Fruit fly (Drosophila melanogaster) whole organism, pupa: ENCODE results near the gene dmrt93B.

ENCODE experiments used
- CG10348 ChIP-seq: fragments of 200-800 bp; sonication (Bioruptor generic); IDR thresholded peaks from 2 replicates; pipeline ENCODE4 v1.3.6; 2022; ENCODE audit warnings: missing biosample characterization, missing genetic modification characterization
- CG12605 ChIP-seq: fragments of 200-800 bp; sonication (Bioruptor generic); IDR thresholded peaks from 2 replicates; pipeline ENCODE4 v1.3.6; 2022; ENCODE audit warnings: missing biosample characterization, missing genetic modification characterization
- CG13204 ChIP-seq: fragments of 200-800 bp; sonication (Bioruptor generic); optimal IDR thresholded peaks from 2 replicates; lab custom pipeline; 2018; ENCODE audit warnings: missing biosample characterization, mild to moderate bottlenecking, missing genetic modification characterization, moderate library complexity
- CG14655 ChIP-seq: fragments of 200-800 bp; sonication (Bioruptor generic); optimal IDR thresholded peaks from 3 replicates; lab custom pipeline; 2017; ENCODE audit warnings: mild to moderate bottlenecking, missing biosample characterization, missing genetic modification reagents, missing genetic modification characterization
- CG15710 ChIP-seq: fragments of 200-800 bp; sonication (Bioruptor generic); optimal IDR thresholded peaks from 2 replicates; lab custom pipeline; 2018; ENCODE audit warnings: missing biosample characterization, mild to moderate bottlenecking, missing genetic modification characterization, moderate library complexity
- CG17806 ChIP-seq: fragments of 200-800 bp; sonication (Bioruptor generic); optimal IDR thresholded peaks from 2 replicates; lab custom pipeline; 2018; ENCODE audit warnings: missing biosample characterization, mild to moderate bottlenecking, missing genetic modification characterization, moderate library complexity
- CG32121 ChIP-seq: fragments of 200-800 bp; sonication (Bioruptor generic); IDR thresholded peaks from 2 replicates; pipeline ENCODE4 v1.3.6; 2022; ENCODE audit warnings: missing biosample characterization, missing genetic modification characterization
- CG34367 ChIP-seq: fragments of 200-800 bp; sonication (Bioruptor generic); optimal IDR thresholded peaks from 2 replicates; lab custom pipeline; 2018; ENCODE audit warnings: missing biosample characterization, mild to moderate bottlenecking, missing genetic modification characterization
- CG4496 ChIP-seq: fragments of 200-800 bp; sonication (Bioruptor generic); IDR thresholded peaks from 3 replicates; pipeline ENCODE4 v1.3.6; 2022; ENCODE audit warnings: missing biosample characterization, missing genetic modification characterization
- CG8159 ChIP-seq: fragments of 200-800 bp; sonication (Bioruptor generic); optimal IDR thresholded peaks from 3 replicates; lab custom pipeline; 2018; ENCODE audit warnings: missing biosample characterization, mild to moderate bottlenecking, missing genetic modification characterization, moderate library complexity
- CG8301 ChIP-seq: fragments of 200-800 bp; sonication (Bioruptor generic); optimal IDR thresholded peaks from 2 replicates; lab custom pipeline; 2018; ENCODE audit warnings: missing biosample characterization, mild to moderate bottlenecking, missing genetic modification characterization
- CG9948 ChIP-seq: fragments of 200-800 bp; sonication (Bioruptor generic); optimal IDR thresholded peaks from 2 replicates; lab custom pipeline; 2018; ENCODE audit warnings: missing biosample characterization, mild to moderate bottlenecking, missing genetic modification characterization, moderate library complexity
- D1 ChIP-seq: fragments of 200-800 bp; sonication (Bioruptor generic); optimal IDR thresholded peaks from 2 replicates; lab custom pipeline; 2018; ENCODE audit warnings: missing biosample characterization, mild to moderate bottlenecking, missing genetic modification characterization, moderate library complexity
- EcR ChIP-seq: fragments of 200-800 bp; sonication (Bioruptor generic); optimal IDR thresholded peaks from 3 replicates; lab custom pipeline; 2019; ENCODE audit warnings: missing biosample characterization, missing genetic modification characterization, mild to moderate bottlenecking, moderate library complexity, missing genetic modification reagents
- Ets98B ChIP-seq: fragments of 200-800 bp; sonication (Bioruptor generic); IDR thresholded peaks from 2 replicates; pipeline ENCODE4 v1.3.6; 2022; ENCODE audit warnings: missing biosample characterization, missing genetic modification characterization
- Pif1A ChIP-seq: fragments of 200-800 bp; sonication (Bioruptor generic); optimal IDR thresholded peaks from 3 replicates; lab custom pipeline; 2016; ENCODE audit warnings: missing biosample characterization, missing genetic modification characterization
- Pif1B ChIP-seq: fragments of 200-800 bp; sonication (Bioruptor generic); optimal IDR thresholded peaks from 3 replicates; lab custom pipeline; 2016; ENCODE audit warnings: missing biosample characterization, missing genetic modification characterization
- Snoo ChIP-seq: fragments of 200-800 bp; sonication (Bioruptor generic); optimal IDR thresholded peaks from 3 replicates; lab custom pipeline; 2017; ENCODE audit warnings: missing biosample characterization, mild to moderate bottlenecking, missing genetic modification characterization, inconsistent platforms
- fd96Ca ChIP-seq: fragments of 200-800 bp; sonication (Bioruptor generic); IDR thresholded peaks from 3 replicates; pipeline ENCODE4 v1.3.6; 2022; ENCODE audit warnings: missing biosample characterization, missing genetic modification characterization
- gl ChIP-seq: fragments of 200-800 bp; sonication (Bioruptor generic); optimal IDR thresholded peaks from 2 replicates; lab custom pipeline; 2018; ENCODE audit warnings: missing biosample characterization, mild to moderate bottlenecking, missing genetic modification characterization
- rn ChIP-seq: fragments of 200-800 bp; sonication (Bioruptor generic); IDR thresholded peaks from 2 replicates; pipeline ENCODE4 v1.3.6; 2022; ENCODE audit warnings: missing biosample characterization, missing genetic modification characterization

The dmrt93B gene

dm6 chr3R:21112742-21113465 lies 39.1 kb downstream of the dmrt93B start:
- TF ChIP-seq CG32121 (GFP tag; lab: Robert Waterston, UW) (peak; percentile 86), CG10348 (0 out of 2 replicates have a peak, but pooled peaks have one; percentile 10), rn (GFP tag; lab: Robert Waterston, UW) (peak; percentile 38; the same call in 1 of the 2 replicates), CG17806 (peak; percentile 77), CG14655 (GFP tag; lab: Kevin White, UChicago) (no peak), Pif1B (peak; percentile 78), CG13204 (GFP tag; lab: Kevin White, UChicago) (no peak), fd96Ca (peak; percentile 88), CG8301 (peak; percentile 85), D1 (no peak), gl (peak; percentile 8), CG4496 (GFP tag; lab: Robert Waterston, UW) (peak; percentile 92), CG15710 (tag; lab: Kevin White, UChicago) (peak; percentile 49), Snoo (tag; lab: Kevin White, UChicago) (peak; percentile 56), Pif1A (GFP tag; lab: Kevin White, UChicago) (no peak), CG9948 (tag; lab: Kevin White, UChicago) (peak; percentile 62), CG12605 (GFP tag; lab: Robert Waterston, UW) (peak; percentile 90), Ets98B (GFP tag; lab: Robert Waterston, UW) (peak; percentile 91), CG8159 (tag; lab: Kevin White, UChicago) (peak; percentile 61)

dm6 chr3R:21116057-21116456 lies 42.2 kb downstream of the dmrt93B start, which contains the start of gene ppan:
Gene ppan (plus strand): TSS chr3R:21116254.
- no peak for TF ChIP-seq CG10348
- TF ChIP-seq CG32121 (GFP tag; lab: Robert Waterston, UW) = no peak
- no peak for TF ChIP-seq rn (GFP tag; lab: Robert Waterston, UW)
- no peak for TF ChIP-seq CG8301
- no peak for TF ChIP-seq CG17806
- TF ChIP-seq CG9948 (tag; lab: Kevin White, UChicago) = no peak
- TF ChIP-seq CG4496 (GFP tag; lab: Robert Waterston, UW) = no peak
- TF ChIP-seq CG13204 (GFP tag; lab: Kevin White, UChicago) = no peak
- no peak for TF ChIP-seq CG34367
- TF ChIP-seq Pif1B = no peak
- TF ChIP-seq CG12605 (GFP tag; lab: Robert Waterston, UW) = no peak
- no peak for TF ChIP-seq fd96Ca
- no peak for TF ChIP-seq Ets98B (GFP tag; lab: Robert Waterston, UW)
- no peak for TF ChIP-seq CG8159 (tag; lab: Kevin White, UChicago)
- TF ChIP-seq Snoo (tag; lab: Kevin White, UChicago) = no peak
- no peak for TF ChIP-seq CG14655 (GFP tag; lab: Kevin White, UChicago)

dm6 chr3R:21118784-21119183 lies 45.0 kb downstream of the dmrt93B start, which contains the start of gene Bdbt:
Gene Bdbt (minus strand): TSS chr3R:21118856.
- no peak for TF ChIP-seq CG10348
- peak; percentile 43 for TF ChIP-seq CG8301
- TF ChIP-seq CG15710 (tag; lab: Kevin White, UChicago) = peak; percentile 9
- peak; percentile 45 for TF ChIP-seq CG17806
- TF ChIP-seq EcR (GFP tag; lab: Kevin White, UChicago) = no peak
- TF ChIP-seq CG14655 (GFP tag; lab: Kevin White, UChicago) = no peak
- no peak; the same call in 2 of the 3 replicates for TF ChIP-seq fd96Ca
- no peak for TF ChIP-seq Pif1A (GFP tag; lab: Kevin White, UChicago)
- TF ChIP-seq CG13204 (GFP tag; lab: Kevin White, UChicago) = no peak
- TF ChIP-seq CG12605 (GFP tag; lab: Robert Waterston, UW) = no peak; the same call in 1 of the 2 replicates
- TF ChIP-seq CG4496 (GFP tag; lab: Robert Waterston, UW) = 0 out of 3 replicates have a peak, but pooled peaks have one; percentile 47
- peak; percentile 20 for TF ChIP-seq CG9948 (tag; lab: Kevin White, UChicago)
- TF ChIP-seq Snoo (tag; lab: Kevin White, UChicago) = peak; percentile 5
- TF ChIP-seq gl = no peak
- TF ChIP-seq rn (GFP tag; lab: Robert Waterston, UW) = no peak
- peak; percentile 44 for TF ChIP-seq Ets98B (GFP tag; lab: Robert Waterston, UW)

- TF ChIP-seq CG12605 (GFP tag; lab: Robert Waterston, UW) = no peak
- TF ChIP-seq CG8301 = no peak
- peak; percentile 96 for TF ChIP-seq EcR (GFP tag; lab: Kevin White, UChicago)
Observed at dm6 chr3R:21124225-21124624, 50.4 kb downstream of the dmrt93B start.
